Worm (Caenorhabditis elegans): ENCODE measurements around the gene R07B1.5.

Gene R07B1.5

ce11 chrX:9850258-9850657 is 13.1 kb upstream of the R07B1.5 start, which contains the start of gene lec-8:
Gene lec-8 (plus strand): TSS chrX:9850571.
- TF ChIP-seq him-1 (tag; optimal IDR thresholded peaks at IDR 0.05) (no peak), dao-5 (tag; optimal IDR thresholded peaks at IDR 0.05) (no peak), W03F9.2 (tag; optimal IDR thresholded peaks at IDR 0.05) (no peak)

- no peak for TF ChIP-seq dao-5 (tag; optimal IDR thresholded peaks at IDR 0.05)
- no peak for TF ChIP-seq him-1 (tag; optimal IDR thresholded peaks at IDR 0.05)
- TF ChIP-seq W03F9.2 (tag; optimal IDR thresholded peaks at IDR 0.05), result no peak
These were observed 11.5 kb upstream of the R07B1.5 start, which contains the start of gene lec-7 for ce11 chrX:9851745-9852330. Gene lec-7 (plus strand): TSS chrX:9852041.

- TF ChIP-seq W03F9.2 (tag; optimal IDR thresholded peaks at IDR 0.05), result no peak
- no peak for TF ChIP-seq dao-5 (tag; optimal IDR thresholded peaks at IDR 0.05)
- TF ChIP-seq him-1 (tag; optimal IDR thresholded peaks at IDR 0.05), result no peak
These were observed 6.8 kb upstream of the R07B1.5 start, which contains the start of gene R07B1.11 for ce11 chrX:9856618-9857017. Gene R07B1.11 (plus strand): TSS chrX:9856918.

ce11 chrX:9858069-9858468 is 5.3 kb upstream of the R07B1.5 start, which contains the start of gene scav-5:
Gene scav-5 (plus strand): TSS chrX:9858365.
- TF ChIP-seq W03F9.2 (tag; optimal IDR thresholded peaks at IDR 0.05), result no peak
- TF ChIP-seq dao-5 (tag; optimal IDR thresholded peaks at IDR 0.05), result no peak
- no peak for TF ChIP-seq him-1 (tag; optimal IDR thresholded peaks at IDR 0.05)

ce11 chrX:9866355-9866754 is 3.0 kb downstream of the R07B1.5 start, which contains the start of gene R07B1.6:
Gene R07B1.6 (plus strand): TSS chrX:9866655.
- TF ChIP-seq W03F9.2 (tag; optimal IDR thresholded peaks at IDR 0.05) (no peak), him-1 (tag; optimal IDR thresholded peaks at IDR 0.05) (no peak), dao-5 (tag; optimal IDR thresholded peaks at IDR 0.05) (no peak)

ce11 chrX:9868820-9869219 is 5.4 kb downstream of the R07B1.5 start, which contains the start of gene R07B1.7:
Gene R07B1.7 (plus strand): TSS chrX:9869120.
- no peak for TF ChIP-seq him-1 (tag; optimal IDR thresholded peaks at IDR 0.05)
- TF ChIP-seq dao-5 (tag; optimal IDR thresholded peaks at IDR 0.05), result no peak

ce11 chrX:9869522-9869921 is 6.1 kb downstream of the R07B1.5 start, which contains the start of gene R07B1.13:
Gene R07B1.13 (plus strand): TSS chrX:9869822.
- TF ChIP-seq dao-5 (tag; optimal IDR thresholded peaks at IDR 0.05), result no peak
- TF ChIP-seq him-1 (tag; optimal IDR thresholded peaks at IDR 0.05), result no peak
- no peak for TF ChIP-seq W03F9.2 (tag; optimal IDR thresholded peaks at IDR 0.05)

- TF ChIP-seq dao-5 (tag; optimal IDR thresholded peaks at IDR 0.05) (no peak), him-1 (tag; optimal IDR thresholded peaks at IDR 0.05) (no peak), W03F9.2 (tag; optimal IDR thresholded peaks at IDR 0.05) (no peak)
These were observed 9.2 kb downstream of the R07B1.5 start, which contains the start of gene R07B1.8 for ce11 chrX:9872554-9872953. Gene R07B1.8 (minus strand): TSS chrX:9872654.

- TF ChIP-seq W03F9.2 (tag; optimal IDR thresholded peaks at IDR 0.05) (no peak), dao-5 (tag; optimal IDR thresholded peaks at IDR 0.05) (no peak), him-1 (tag; optimal IDR thresholded peaks at IDR 0.05) (no peak)
These were observed 13.7 kb downstream of the R07B1.5 start, which contains the start of gene R07B1.9 for ce11 chrX:9877117-9877516. Gene R07B1.9 (plus strand): TSS chrX:9877417.

ce11 chrX:9882112-9882511 is 18.7 kb downstream of the R07B1.5 start, which contains the start of gene glo-1:
Gene glo-1 (minus strand): TSS chrX:9882212.
- no peak for TF ChIP-seq W03F9.2 (tag; optimal IDR thresholded peaks at IDR 0.05)
- TF ChIP-seq dao-5 (tag; optimal IDR thresholded peaks at IDR 0.05), result no peak
- TF ChIP-seq him-1 (tag; optimal IDR thresholded peaks at IDR 0.05), result no peak

- TF ChIP-seq him-1 (tag; optimal IDR thresholded peaks at IDR 0.05) (no peak), W03F9.2 (tag; optimal IDR thresholded peaks at IDR 0.05) (no peak), dao-5 (tag; optimal IDR thresholded peaks at IDR 0.05) (no peak)
These were observed 19.2 kb downstream of the R07B1.5 start for ce11 chrX:9882572-9882971.

ce11 chrX:9883837-9884324 is 20.5 kb downstream of the R07B1.5 start, which contains the start of gene mrp-4:
Gene mrp-4 (plus strand): TSS chrX:9884274.
- TF ChIP-seq him-1 (tag; optimal IDR thresholded peaks at IDR 0.05) (no peak), dao-5 (tag; optimal IDR thresholded peaks at IDR 0.05) (no peak), W03F9.2 (tag; optimal IDR thresholded peaks at IDR 0.05) (no peak)

- TF ChIP-seq W03F9.2 (tag; optimal IDR thresholded peaks at IDR 0.05) (no peak), dao-5 (tag; optimal IDR thresholded peaks at IDR 0.05) (no peak), him-1 (tag; optimal IDR thresholded peaks at IDR 0.05) (no peak)
These were observed 28.9 kb downstream of the R07B1.5 start, which contains the start of gene F21G4.1 for ce11 chrX:9892323-9892722. Gene F21G4.1 (minus strand): TSS chrX:9892328.

- no peak for TF ChIP-seq him-1 (tag; optimal IDR thresholded peaks at IDR 0.05)
- no peak for TF ChIP-seq W03F9.2 (tag; optimal IDR thresholded peaks at IDR 0.05)
- TF ChIP-seq dao-5 (tag; optimal IDR thresholded peaks at IDR 0.05), result no peak
These were observed 29.7 kb downstream of the R07B1.5 start for ce11 chrX:9893069-9893468.
